Fruit fly (Drosophila melanogaster): ENCODE measurements around the gene CheB93a.

- TF ChIP-seq CG5204 (GFP tag; optimal IDR thresholded peaks at IDR 0.05) (no peak), cic (GFP tag; optimal IDR thresholded peaks at IDR 0.05) (no peak), kay (GFP tag; ENCODE audit: borderline replicate concordance) (no peak), Hr96 (GFP tag; optimal IDR thresholded peaks at IDR 0.05) (no peak), CG33017 (tag; optimal IDR thresholded peaks at IDR 0.05) (no peak), CG1620 (GFP tag; optimal IDR thresholded peaks at IDR 0.05) (no peak), CG7045 (GFP tag; optimal IDR thresholded peaks at IDR 0.05) (no peak), bab1 (GFP tag; optimal IDR thresholded peaks at IDR 0.05) (no peak), pad (GFP tag; optimal IDR thresholded peaks at IDR 0.05) (no peak), Clk (GFP tag; optimal IDR thresholded peaks at IDR 0.05) (no peak)
Observed at dm6 chr3R:21426795-21427194, 19.6 kb downstream of the CheB93a start.
